Worm (Caenorhabditis elegans): ENCODE measurements around the gene wrt-9.

ce11 chrX:1578682-1579081, 2.2 kb downstream of the wrt-9 start:
- TF ChIP-seq him-1 (tag; optimal IDR thresholded peaks at IDR 0.05) (no peak), W03F9.2 (tag; optimal IDR thresholded peaks at IDR 0.05) (no peak), dao-5 (tag; optimal IDR thresholded peaks at IDR 0.05) (no peak)

Measured in whole organism, L4/young adult.